Worm (Caenorhabditis elegans): ENCODE measurements around the gene wht-8.

The wht-8 gene

ce11 chrIII:11241583-11242187 lies 23.1 kb downstream of the wht-8 start:
- TF ChIP-seq nhr-28 (tag; optimal IDR thresholded peaks at IDR 0.05) (peak; percentile 96), dmd-6 (GFP tag; IDR thresholded peaks at IDR 0.05) (peak; percentile 38; the same call in 1 of the 2 replicates), hif-1 (tag; optimal IDR thresholded peaks at IDR 0.05) (no peak), lin-39 (tag; optimal IDR thresholded peaks at IDR 0.05) (no peak), zfp-3 (GFP tag; conservative IDR thresholded peaks at IDR 0.05) (no peak), daf-19 (GFP tag; conservative IDR thresholded peaks at IDR 0.05) (no peak), aha-1 (tag) (peak; percentile 69), ztf-11 (tag; optimal IDR thresholded peaks at IDR 0.05) (no peak), Y75B8A.6 (GFP tag; IDR thresholded peaks at IDR 0.05) (no peak), mes-2 (tag; optimal IDR thresholded peaks at IDR 0.05; ENCODE audit: poor library complexity, severe bottlenecking) (no peak), unc-62 (GFP tag; optimal IDR thresholded peaks at IDR 0.05 in 1 of 2) (peak in 1 of 2 experiments; percentile 54), unc-62 (tag; optimal IDR thresholded peaks at IDR 0.05) (no peak), fkh-10 (GFP tag; optimal IDR thresholded peaks at IDR 0.05) (no peak), lim-7 (GFP tag; IDR thresholded peaks at IDR 0.05) (no peak), vab-7 (GFP tag; IDR thresholded peaks at IDR 0.05) (no peak), sdz-12 (GFP tag; optimal IDR thresholded peaks at IDR 0.05) (no peak), dve-1 (tag; optimal IDR thresholded peaks at IDR 0.05; ENCODE audit: insufficient read depth) (peak; percentile 3), snpc-1.2 (GFP tag; IDR thresholded peaks at IDR 0.05) (no peak), hlh-30 (tag; optimal IDR thresholded peaks at IDR 0.05; ENCODE audit: insufficient read depth) (no peak), ztf-7 (tag; optimal IDR thresholded peaks at IDR 0.05) (no peak), php-3 (GFP tag; IDR thresholded peaks at IDR 0.05) (no peak), nhr-102 (tag; optimal IDR thresholded peaks at IDR 0.05) (no peak), madf-5 (GFP tag; IDR thresholded peaks at IDR 0.05) (no peak), nhr-10 (tag; optimal IDR thresholded peaks at IDR 0.05) (no peak), mdt-29 (GFP tag; IDR thresholded peaks at IDR 0.05) (no peak), lin-29 (GFP tag; IDR thresholded peaks at IDR 0.05) (no peak), nhr-25 (tag; optimal IDR thresholded peaks at IDR 0.05; ENCODE audit: borderline replicate concordance, insufficient read depth) (no peak), nhr-48 (tag; optimal IDR thresholded peaks at IDR 0.05) (no peak), ceh-82 (tag; optimal IDR thresholded peaks at IDR 0.05) (no peak), fos-1 (tag; optimal IDR thresholded peaks at IDR 0.05) (no peak), pha-4 (GFP tag; IDR thresholded peaks at IDR 0.05) (no peak), pha-4 (tag; optimal IDR thresholded peaks at IDR 0.05) (no peak), skn-1 (tag; optimal IDR thresholded peaks at IDR 0.05) (no peak), mep-1 (tag; optimal IDR thresholded peaks at IDR 0.05) (no peak), hlh-11 (tag; optimal IDR thresholded peaks at IDR 0.05) (peak; percentile 46), dmd-8 (GFP tag; IDR thresholded peaks at IDR 0.05) (no peak), pqm-1 (tag; optimal IDR thresholded peaks at IDR 0.05) (peak; percentile 89), lin-15B (tag; optimal IDR thresholded peaks at IDR 0.05) (no peak), mxl-2 (GFP tag; conservative IDR thresholded peaks at IDR 0.05) (no peak), spr-1 (tag; optimal IDR thresholded peaks at IDR 0.05) (no peak), mxl-3 (GFP tag; optimal IDR thresholded peaks at IDR 0.05) (no peak), daf-16 (GFP tag; optimal IDR thresholded peaks at IDR 0.05) (no peak), daf-16 (tag; optimal IDR thresholded peaks at IDR 0.05) (peak; percentile 21), lin-13 (GFP tag; optimal IDR thresholded peaks at IDR 0.05) (no peak), lsy-2 (tag; optimal IDR thresholded peaks at IDR 0.05) (no peak), ces-1 (GFP tag; optimal IDR thresholded peaks at IDR 0.05) (no peak), ceh-62 (tag; optimal IDR thresholded peaks at IDR 0.05) (no peak)
